Fruit fly (Drosophila melanogaster): ENCODE results near the gene CG3106.
A peak's percentile ranks its signal among the peaks of the same experiment; 100 is the strongest.

Gene CG3106

DNA sequence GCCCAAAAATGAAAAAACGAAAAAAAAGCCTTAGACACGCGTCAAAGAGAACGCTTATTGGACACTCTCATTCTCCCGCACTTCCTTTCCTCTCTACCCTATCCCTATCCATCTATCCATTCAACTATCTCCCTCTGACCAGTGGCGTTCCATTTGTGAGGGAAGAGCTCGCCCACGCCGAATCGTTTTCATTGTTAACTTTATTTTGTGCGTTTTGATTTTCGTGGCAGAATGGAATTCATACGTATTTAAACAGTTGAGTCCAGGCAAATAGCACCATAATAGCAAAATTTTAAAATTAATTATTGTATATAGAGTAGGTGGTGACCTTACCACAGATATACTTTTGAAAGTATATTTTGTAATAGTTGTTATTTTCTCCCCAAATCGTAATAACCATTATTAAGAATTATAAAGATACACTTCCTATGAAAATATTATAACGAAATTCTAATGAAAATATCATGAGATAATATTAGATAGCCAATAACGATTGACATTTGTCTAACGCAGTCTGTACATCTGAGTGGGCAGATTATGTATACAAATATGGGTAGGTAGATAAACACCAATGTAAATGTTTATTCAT, 21.4 kb downstream of the CG3106 start (continued):
- TF ChIP-seq dati (GFP tag; IDR thresholded peaks at IDR 0.05), result no peak
- TF ChIP-seq Dip3 (GFP tag; optimal IDR thresholded peaks at IDR 0.05), result peak; percentile 6
- no peak for TF ChIP-seq CG6254 (GFP tag; optimal IDR thresholded peaks at IDR 0.05)
- TF ChIP-seq CG16815 (GFP tag; optimal IDR thresholded peaks at IDR 0.05), result peak; percentile 24
- TF ChIP-seq Xbp1 (GFP tag; optimal IDR thresholded peaks at IDR 0.05), result peak; percentile 64
- peak; percentile 50; the same call in 2 of the 3 replicates for TF ChIP-seq CG14050 (GFP tag; IDR thresholded peaks at IDR 0.05)
- TF ChIP-seq ap (GFP tag; IDR thresholded peaks at IDR 0.05), result 0 out of 2 replicates have a peak, but pooled peaks have one; percentile 33
- TF ChIP-seq CG31224 (GFP tag; IDR thresholded peaks at IDR 0.05), result peak; percentile 59
- TF ChIP-seq bcd (GFP tag; optimal IDR thresholded peaks at IDR 0.05), result peak; percentile 76
- no peak for TF ChIP-seq tna (GFP tag; IDR thresholded peaks at IDR 0.05; ENCODE audit: partially characterized antibody)
- TF ChIP-seq sc (optimal IDR thresholded peaks at IDR 0.05), result no peak
- TF ChIP-seq sc (GFP tag; optimal IDR thresholded peaks at IDR 0.05), result no peak
- TF ChIP-seq gcm (GFP tag; optimal IDR thresholded peaks at IDR 0.05), result peak; percentile 61
- TF ChIP-seq Hsf (GFP tag; optimal IDR thresholded peaks at IDR 0.05), result peak; percentile 44
- TF ChIP-seq CG7987 (GFP tag; optimal IDR thresholded peaks at IDR 0.05), result no peak
- peak; percentile 88 for TF ChIP-seq gem (tag; optimal IDR thresholded peaks at IDR 0.05)
- TF ChIP-seq tup (GFP tag; optimal IDR thresholded peaks at IDR 0.05), result no peak
- no peak for TF ChIP-seq Drgx (GFP tag; IDR thresholded peaks at IDR 0.05)
- no peak for TF ChIP-seq sqz (GFP tag; optimal IDR thresholded peaks at IDR 0.05)
- peak; percentile 58 for TF ChIP-seq D19B (GFP tag; optimal IDR thresholded peaks at IDR 0.05)
- TF ChIP-seq Opbp (GFP tag; IDR thresholded peaks at IDR 0.05; ENCODE audit: partially characterized antibody), result no peak
- TF ChIP-seq CG1832 (GFP tag; optimal IDR thresholded peaks at IDR 0.05), result peak; percentile 70
- no peak for TF ChIP-seq Antp (GFP tag; optimal IDR thresholded peaks at IDR 0.05)
- TF ChIP-seq Fer3 (tag; optimal IDR thresholded peaks at IDR 0.05), result peak; percentile 90
- peak; percentile 68 for TF ChIP-seq CG31441 (GFP tag; IDR thresholded peaks at IDR 0.05)
- peak; percentile 78 for TF ChIP-seq BtbVII (GFP tag; optimal IDR thresholded peaks at IDR 0.05)
- TF ChIP-seq CG6683 (GFP tag; optimal IDR thresholded peaks at IDR 0.05), result peak; percentile 62
- no peak for TF ChIP-seq Gug (GFP tag; IDR thresholded peaks at IDR 0.05)
- TF ChIP-seq CG18764 (GFP tag; optimal IDR thresholded peaks at IDR 0.05), result no peak
- TF ChIP-seq CG31388 (GFP tag; optimal IDR thresholded peaks at IDR 0.05), result no peak
- TF ChIP-seq Neu2 (GFP tag; optimal IDR thresholded peaks at IDR 0.05; ENCODE audit: borderline replicate concordance), result no peak
- peak; percentile 96 for TF ChIP-seq sd (tag; optimal IDR thresholded peaks at IDR 0.05)
- peak; percentile 28; the same call in 2 of the 3 replicates for TF ChIP-seq B-H1 (GFP tag; IDR thresholded peaks at IDR 0.05)
- TF ChIP-seq ranshi (GFP tag; IDR thresholded peaks at IDR 0.05), result peak; percentile 76
- peak; percentile 77 for TF ChIP-seq CG7556 (GFP tag; optimal IDR thresholded peaks at IDR 0.05)
- peak; percentile 70 for TF ChIP-seq Ptx1 (GFP tag; IDR thresholded peaks at IDR 0.05)
- TF ChIP-seq CG5245 (GFP tag; optimal IDR thresholded peaks at IDR 0.05), result no peak
- peak; percentile 52; the same call in 1 of the 3 replicates for TF ChIP-seq zfh1 (GFP tag; IDR thresholded peaks at IDR 0.05)
- TF ChIP-seq ci (GFP tag; IDR thresholded peaks at IDR 0.05), result no peak
- no peak for TF ChIP-seq CG2116 (GFP tag; optimal IDR thresholded peaks at IDR 0.05)
- no peak for TF ChIP-seq D (optimal IDR thresholded peaks at IDR 0.05)
- no peak for TF ChIP-seq D (GFP tag; optimal IDR thresholded peaks at IDR 0.05)
- no peak for TF ChIP-seq NC2β (GFP tag; optimal IDR thresholded peaks at IDR 0.05)
- TF ChIP-seq CG15601 (tag; optimal IDR thresholded peaks at IDR 0.05), result no peak
- no peak for TF ChIP-seq tll (GFP tag; optimal IDR thresholded peaks at IDR 0.05)
- peak; percentile 73 for TF ChIP-seq row (GFP tag; IDR thresholded peaks at IDR 0.05)
- TF ChIP-seq fd3F (GFP tag; optimal IDR thresholded peaks at IDR 0.05), result peak; percentile 83
- TF ChIP-seq run (tag; optimal IDR thresholded peaks at IDR 0.05), result peak; percentile 71
- peak; percentile 30 for TF ChIP-seq CG8281 (tag; optimal IDR thresholded peaks at IDR 0.05)
- TF ChIP-seq az2 (GFP tag; optimal IDR thresholded peaks at IDR 0.05), result peak; percentile 38
